Worm (Caenorhabditis elegans): ENCODE measurements around the gene col-152.

ce11 chrV:10546749-10547148, 14.0 kb upstream of the col-152 start, which contains the start of gene F25D1.5:
- TF ChIP-seq nhr-28 (tag; optimal IDR thresholded peaks at IDR 0.05) (no peak), lin-13 (tag; optimal IDR thresholded peaks at IDR 0.05) (no peak), lsy-2 (tag; optimal IDR thresholded peaks at IDR 0.05) (no peak), mep-1 (tag; optimal IDR thresholded peaks at IDR 0.05) (no peak), nhr-76 (tag; optimal IDR thresholded peaks at IDR 0.05) (no peak), M03D4.4 (tag; optimal IDR thresholded peaks at IDR 0.05) (no peak), sptf-1 (tag; optimal IDR thresholded peaks at IDR 0.05) (no peak), ces-1 (GFP tag; optimal IDR thresholded peaks at IDR 0.05) (no peak), snpc-4 (tag; optimal IDR thresholded peaks at IDR 0.05) (no peak), nhr-237 (tag; optimal IDR thresholded peaks at IDR 0.05) (no peak), pha-4 (tag; optimal IDR thresholded peaks at IDR 0.05) (no peak)

Data from whole organism, mixed stage, embryonic.